Fruit fly (Drosophila melanogaster) whole organism, embryonic: Measurements from ENCODE around the gene Ldsdh1.

ENCODE experiments used
- Abd-B ChIP-seq: fragments of 200-800 bp; sonication (Bioruptor generic); optimal IDR thresholded peaks from 2 replicates; lab custom pipeline; 2018; ENCODE audit warnings: missing biosample characterization, mild to moderate bottlenecking, missing genetic modification characterization, moderate library complexity
- B-H1 ChIP-seq: fragments of 200-800 bp; sonication (Bioruptor generic); IDR thresholded peaks from 3 replicates; pipeline ENCODE4 v1.3.6; 2022; ENCODE audit warnings: missing biosample characterization, missing genetic modification characterization
- BEAF-32 ChIP-seq: fragments of 200-800 bp; sonication (Bioruptor generic); optimal IDR thresholded peaks from 3 replicates; lab custom pipeline; 2017; ENCODE audit warnings: missing biosample characterization, missing genetic modification characterization, mild to moderate bottlenecking, moderate library complexity, missing genetic modification reagents
- Bteb2 ChIP-seq: fragments of 200-800 bp; sonication (Bioruptor generic); optimal IDR thresholded peaks from 2 replicates; lab custom pipeline; 2016; ENCODE audit warnings: missing biosample characterization, missing genetic modification characterization
- CG10274 ChIP-seq: fragments of 200-800 bp; sonication (Bioruptor generic); optimal IDR thresholded peaks from 3 replicates; lab custom pipeline; 2017; ENCODE audit warnings: missing biosample characterization, mild to moderate bottlenecking, missing genetic modification characterization
- CG11085 ChIP-seq: fragments of 200-800 bp; sonication (Bioruptor generic); IDR thresholded peaks from 2 replicates; pipeline ENCODE4 v1.3.6; 2022; ENCODE audit warnings: missing biosample characterization, missing genetic modification characterization
- CG13123 ChIP-seq: fragments of 200-800 bp; sonication (Bioruptor generic); optimal IDR thresholded peaks from 2 replicates; lab custom pipeline; 2016; ENCODE audit warnings: missing biosample characterization, missing genetic modification characterization
- CG14014 ChIP-seq: fragments of 200-800 bp; sonication (Bioruptor generic); IDR thresholded peaks from 2 replicates; pipeline ENCODE4 v1.3.6; 2022; ENCODE audit warnings: missing biosample characterization, missing genetic modification characterization
- CG17359 ChIP-seq: fragments of 200-800 bp; sonication (Bioruptor generic); optimal IDR thresholded peaks from 3 replicates; lab custom pipeline; 2018; ENCODE audit warnings: missing biosample characterization, mild to moderate bottlenecking, missing genetic modification characterization, moderate library complexity
- CG17612 ChIP-seq: fragments of 200-800 bp; sonication (Bioruptor generic); IDR thresholded peaks from 2 replicates; pipeline ENCODE4 v1.3.6; 2022; ENCODE audit warnings: missing biosample characterization, missing genetic modification characterization
- CG1792 ChIP-seq: fragments of 200-800 bp; sonication (Bioruptor generic); optimal IDR thresholded peaks from 2 replicates; lab custom pipeline; 2016; ENCODE audit warnings: missing biosample characterization, missing genetic modification characterization
- CG18011 ChIP-seq: fragments of 200-800 bp; sonication (Bioruptor generic); optimal IDR thresholded peaks from 2 replicates; lab custom pipeline; 2017; ENCODE audit warnings: missing biosample characterization, missing genetic modification characterization, mild to moderate bottlenecking, moderate library complexity, missing genotype
- CG2116 ChIP-seq: fragments of 200-800 bp; sonication (Bioruptor generic); optimal IDR thresholded peaks from 3 replicates; lab custom pipeline; 2018; ENCODE audit warnings: missing biosample characterization, mild to moderate bottlenecking, missing genetic modification characterization
- CG31388 ChIP-seq: fragments of 200-800 bp; sonication (Bioruptor generic); optimal IDR thresholded peaks from 2 replicates; lab custom pipeline; 2016; ENCODE audit warnings: missing biosample characterization, missing genetic modification characterization
- CG4282 ChIP-seq: fragments of 200-800 bp; sonication (Bioruptor generic); optimal IDR thresholded peaks from 2 replicates; lab custom pipeline; 2016; ENCODE audit warnings: missing biosample characterization, missing genetic modification characterization
- CG4820 ChIP-seq: fragments of 200-800 bp; sonication (Bioruptor generic); optimal IDR thresholded peaks from 3 replicates; lab custom pipeline; 2016; ENCODE audit warnings: missing biosample characterization, missing genetic modification characterization
- CG7745 ChIP-seq: fragments of 200-800 bp; sonication (Bioruptor generic); optimal IDR thresholded peaks from 2 replicates; lab custom pipeline; 2018; ENCODE audit warnings: missing biosample characterization, mild to moderate bottlenecking, missing genetic modification characterization, moderate library complexity
- CG8924 ChIP-seq: fragments of 200-800 bp; optimal IDR thresholded peaks from 3 replicates; lab custom pipeline; 2019; ENCODE audit warnings: missing biosample characterization, mild to moderate bottlenecking, missing genetic modification characterization, moderate library complexity
- CG9215 ChIP-seq: fragments of 200-800 bp; sonication (Bioruptor generic); IDR thresholded peaks from 2 replicates; pipeline ENCODE4 v1.3.6; 2022; ENCODE audit warnings: missing biosample characterization, missing genetic modification characterization
- Dref ChIP-seq: fragments of 200-800 bp; sonication (Bioruptor generic); IDR thresholded peaks from 2 replicates; pipeline ENCODE4 v1.3.6; 2022; ENCODE audit warnings: missing biosample characterization, missing genetic modification characterization
- Eip74EF ChIP-seq, 2 experiments: fragments of 200-800 bp in 1 of 2; fragments of >200 bp in 1 of 2; sonication (Bioruptor generic) in 1 of 2; optimal IDR thresholded peaks; 2 replicates each; lab custom pipeline; 2017 to 2019; ENCODE audit warnings: missing biosample characterization in 2 of 2, missing genetic modification characterization in 2 of 2, mild to moderate bottlenecking in 1 of 2, moderate library complexity in 1 of 2
- Gug ChIP-seq: fragments of 200-800 bp; sonication (Bioruptor generic); IDR thresholded peaks from 4 replicates; pipeline ENCODE4 v1.3.6; 2022; ENCODE audit warnings: missing biosample characterization, missing genetic modification characterization
- HmgZ ChIP-seq: fragments of 200-800 bp; sonication (Bioruptor generic); optimal IDR thresholded peaks from 2 replicates; lab custom pipeline; 2018; ENCODE audit warnings: missing biosample characterization, mild to moderate bottlenecking, missing genetic modification characterization
- MBD-R2 ChIP-seq: fragments of 200-800 bp; sonication (Bioruptor generic); IDR thresholded peaks from 2 replicates; pipeline ENCODE4 v1.3.6; 2022; ENCODE audit warnings: missing biosample characterization, missing genetic modification characterization
- Scr ChIP-seq: fragments of 200-800 bp; sonication (Bioruptor generic); IDR thresholded peaks from 2 replicates; pipeline ENCODE4 v1.3.6; 2022; ENCODE audit warnings: missing biosample characterization, missing genetic modification characterization; ENCODE audit not compliant: partially characterized antibody
- Stat92E ChIP-seq, 3 experiments: fragments of >200 bp in 2 of 3; fragments of 200-800 bp in 1 of 3; sonication (Bioruptor generic) in 1 of 3; optimal IDR thresholded peaks; 2 replicates each; lab custom pipeline; 2017 to 2019; ENCODE audit warnings: missing biosample characterization in 3 of 3, missing genetic modification characterization in 3 of 3, mild to moderate bottlenecking in 1 of 3, moderate library complexity in 1 of 3
- Xrp1 ChIP-seq: fragments of 200-800 bp; sonication (Bioruptor generic); IDR thresholded peaks from 2 replicates; pipeline ENCODE4 v1.3.6; 2022; ENCODE audit warnings: missing biosample characterization, missing genetic modification characterization
- amos ChIP-seq: fragments of 200-800 bp; sonication (Bioruptor generic); IDR thresholded peaks from 2 replicates; pipeline ENCODE4 v1.3.6; 2022; ENCODE audit warnings: missing biosample characterization, missing genetic modification characterization; ENCODE audit not compliant: partially characterized antibody
- ase ChIP-seq: fragments of 200-800 bp; sonication (Bioruptor generic); IDR thresholded peaks from 3 replicates; pipeline ENCODE4 v1.3.6; 2022; ENCODE audit warnings: missing biosample characterization, missing genetic modification characterization
- cad ChIP-seq: fragments of >200 bp; optimal IDR thresholded peaks from 2 replicates; lab custom pipeline; 2017; ENCODE audit warnings: missing biosample characterization, missing genetic modification characterization
- chm ChIP-seq: fragments of 200-800 bp; sonication (Bioruptor generic); IDR thresholded peaks from 2 replicates; pipeline ENCODE4 v1.3.6; 2022; ENCODE audit warnings: missing biosample characterization, missing genetic modification characterization
- dm ChIP-seq: fragments of 200-800 bp; sonication (Bioruptor generic); optimal IDR thresholded peaks from 3 replicates; lab custom pipeline; 2016; ENCODE audit warnings: missing biosample characterization, missing genetic modification characterization
- dysf ChIP-seq: fragments of 200-800 bp; sonication (Bioruptor generic); IDR thresholded peaks from 3 replicates; pipeline ENCODE4 v1.3.6; 2022; ENCODE audit warnings: missing biosample characterization, missing genetic modification characterization
- ems ChIP-seq: fragments of 200-800 bp; sonication (Bioruptor generic); optimal IDR thresholded peaks from 3 replicates; lab custom pipeline; 2016; ENCODE audit warnings: missing biosample characterization, missing genetic modification characterization
- fd102C ChIP-seq: fragments of 200-800 bp; sonication (Bioruptor generic); optimal IDR thresholded peaks from 2 replicates; lab custom pipeline; 2018; ENCODE audit warnings: missing biosample characterization, mild to moderate bottlenecking, missing genetic modification characterization, moderate library complexity
- grn ChIP-seq: fragments of 200-800 bp; sonication (Bioruptor generic); optimal IDR thresholded peaks from 3 replicates; lab custom pipeline; 2017; ENCODE audit warnings: missing biosample characterization, missing genetic modification characterization
- kah ChIP-seq: fragments of 200-800 bp; sonication (Bioruptor generic); optimal IDR thresholded peaks from 2 replicates; lab custom pipeline; 2018; ENCODE audit warnings: missing biosample characterization, mild to moderate bottlenecking, missing genetic modification characterization
- kni ChIP-seq: fragments of 200-800 bp; sonication (Bioruptor generic); optimal IDR thresholded peaks from 3 replicates; lab custom pipeline; 2017; ENCODE audit warnings: mild to moderate bottlenecking, missing biosample characterization, missing genetic modification reagents, missing genetic modification characterization
- mirr ChIP-seq: fragments of 200-800 bp; sonication (Bioruptor generic); optimal IDR thresholded peaks from 3 replicates; lab custom pipeline; 2018; ENCODE audit warnings: missing biosample characterization, mild to moderate bottlenecking, missing genetic modification characterization
- otp ChIP-seq: fragments of 200-800 bp; sonication (Bioruptor generic); IDR thresholded peaks from 3 replicates; pipeline ENCODE4, ENCODE4 v1.3.6; 2022; ENCODE audit warnings: missing biosample characterization, missing genetic modification characterization
- psq ChIP-seq: fragments of 200-800 bp; sonication (Bioruptor generic); optimal IDR thresholded peaks from 2 replicates; lab custom pipeline; 2017; ENCODE audit warnings: missing biosample characterization, missing genetic modification characterization
- run ChIP-seq: fragments of 200-800 bp; sonication (Bioruptor generic); optimal IDR thresholded peaks from 3 replicates; lab custom pipeline; 2018; ENCODE audit warnings: missing biosample characterization, mild to moderate bottlenecking, missing genetic modification characterization
- sd ChIP-seq: fragments of 200-800 bp; sonication (Bioruptor generic); optimal IDR thresholded peaks from 3 replicates; lab custom pipeline; 2018; ENCODE audit warnings: missing biosample characterization, mild to moderate bottlenecking, missing genetic modification characterization, moderate library complexity
- sens-2 ChIP-seq: fragments of 200-800 bp; sonication (Bioruptor generic); IDR thresholded peaks from 2 replicates; pipeline ENCODE4 v1.3.6; 2022; ENCODE audit warnings: missing biosample characterization, missing genetic modification characterization
- slbo ChIP-seq: fragments of 200-800 bp; sonication (Bioruptor generic); IDR thresholded peaks from 2 replicates; pipeline ENCODE4 v1.3.6; 2022; ENCODE audit warnings: missing biosample characterization, missing genetic modification characterization
- stc ChIP-seq: fragments of 200-800 bp; sonication (Bioruptor generic); IDR thresholded peaks from 2 replicates; pipeline ENCODE4 v1.3.6; 2022; ENCODE audit warnings: missing biosample characterization, missing genetic modification characterization
- trem ChIP-seq: fragments of 200-800 bp; optimal IDR thresholded peaks from 3 replicates; lab custom pipeline; 2019; ENCODE audit warnings: missing biosample characterization, mild to moderate bottlenecking, missing genetic modification characterization, moderate library complexity
- z ChIP-seq: fragments of 200-800 bp; sonication (Bioruptor generic); IDR thresholded peaks from 3 replicates; pipeline ENCODE4 v1.3.6; 2022; ENCODE audit warnings: missing biosample characterization, missing genetic modification characterization
- zen ChIP-seq: fragments of 200-800 bp; sonication (Bioruptor generic); optimal IDR thresholded peaks from 3 replicates; lab custom pipeline; 2018; ENCODE audit warnings: missing biosample characterization, mild to moderate bottlenecking, missing genetic modification characterization, moderate library complexity

The Ldsdh1 gene

dm6 chrX:8063223-8063674 is 18.2 kb downstream of the Ldsdh1 start (continued):
- TF ChIP-seq BEAF-32 (GFP tag; lab: Kevin White, UChicago) (no peak), CG4282 (GFP tag; lab: Kevin White, UChicago) (no peak), CG31388 (no peak), CG17612 (no peak), CG8924 (tag; lab: Kevin White, UChicago) (peak; percentile 4), ems (GFP tag; lab: Kevin White, UChicago) (no peak), mirr (no peak), Gug (no peak), trem (tag; lab: Kevin White, UChicago) (no peak), dm (GFP tag; lab: Kevin White, UChicago) (peak; percentile 5), CG2116 (GFP tag; lab: Kevin White, UChicago) (no peak), zen (peak; percentile 10), CG10274 (no peak), CG4820 (GFP tag; lab: Kevin White, UChicago) (no peak), sens-2 (GFP tag; lab: Robert Waterston, UW) (no peak), CG9215 (no peak), Eip74EF (GFP tag; optimal IDR thresholded peaks at IDR 0.05; lab: Kevin White, UChicago) (peak in 1 of 2 experiments; percentile 96), Stat92E (GFP tag; optimal IDR thresholded peaks at IDR 0.05; lab: Kevin White, UChicago) (no peak), CG1792 (no peak), sd (tag; lab: Kevin White, UChicago) (no peak), cad (GFP tag; lab: Kevin White, UChicago) (no peak), MBD-R2 (GFP tag; lab: Robert Waterston, UW) (no peak), amos (no peak), kni (no peak), CG17359 (tag; lab: Kevin White, UChicago) (peak; percentile 36), Dref (GFP tag; lab: Robert Waterston, UW) (no peak), B-H1 (GFP tag; lab: Robert Waterston, UW) (no peak), otp (GFP tag; lab: Robert Waterston, UW) (0 out of 3 replicates have a peak, but pooled peaks have one; percentile 25), CG18011 (GFP tag; lab: Kevin White, UChicago) (no peak)

- TF ChIP-seq chm (GFP tag; lab: Robert Waterston, UW), result 0 out of 2 replicates have a peak, but pooled peaks have one; percentile 8
- no peak for TF ChIP-seq fd102C
- TF ChIP-seq z (GFP tag; lab: Robert Waterston, UW), result peak; percentile 70; the same call in 2 of the 3 replicates
- no peak for TF ChIP-seq CG11085
- TF ChIP-seq stc (GFP tag; lab: Robert Waterston, UW), result peak; percentile 5; the same call in 1 of the 2 replicates
- TF ChIP-seq slbo (GFP tag; lab: Robert Waterston, UW), result no peak
- TF ChIP-seq CG13123 (GFP tag; lab: Kevin White, UChicago), result no peak
Observed at dm6 chrX:8062180-8062480, 19.3 kb downstream of the Ldsdh1 start.

- TF ChIP-seq Eip74EF (GFP tag; optimal IDR thresholded peaks at IDR 0.05; lab: Kevin White, UChicago) (peak in 1 of 2 experiments; percentile 34), ase (no peak), Scr (peak; percentile 92), CG7745 (tag; lab: Kevin White, UChicago) (no peak), psq (GFP tag; lab: Kevin White, UChicago) (peak; percentile 26), Abd-B (GFP tag; lab: Kevin White, UChicago) (no peak), Xrp1 (GFP tag; lab: Robert Waterston, UW) (peak; percentile 64), CG14014 (GFP tag; lab: Robert Waterston, UW) (peak; percentile 62; the same call in 1 of the 2 replicates), HmgZ (tag; lab: Kevin White, UChicago) (peak; percentile 84), Bteb2 (GFP tag; lab: Kevin White, UChicago) (peak; percentile 39), grn (GFP tag; lab: Kevin White, UChicago) (no peak), kah (peak; percentile 54), run (tag; lab: Kevin White, UChicago) (no peak), dysf (GFP tag; lab: Robert Waterston, UW) (peak; percentile 53; the same call in 2 of the 3 replicates)
Observed at dm6 chrX:8061392-8062179, 19.8 kb downstream of the Ldsdh1 start, which contains the start of gene mys. TSS of gene mys (plus strand) at chrX:8061645.
